Fruit fly (Drosophila melanogaster): ENCODE measurements around the gene PGRP-LB.

PGRP-LB gene

dm6 chr3R:11435537-11436234 lies 24.7 kb downstream of the PGRP-LB start, which contains the start of the genes Exd2 and CG5281 (continued):
- TF ChIP-seq wdn (GFP tag; IDR thresholded peaks at IDR 0.05) (no peak), org-1 (GFP tag; optimal IDR thresholded peaks at IDR 0.05) (no peak), sqz (GFP tag; optimal IDR thresholded peaks at IDR 0.05) (no peak), CG6683 (GFP tag; optimal IDR thresholded peaks at IDR 0.05) (no peak), CG43689 (GFP tag; IDR thresholded peaks at IDR 0.05) (no peak), CG17912 (GFP tag; optimal IDR thresholded peaks at IDR 0.05) (peak; percentile 61), kah (GFP tag; optimal IDR thresholded peaks at IDR 0.05) (no peak), zfh1 (GFP tag; IDR thresholded peaks at IDR 0.05) (peak; percentile 46; the same call in 1 of the 3 replicates), jumu (GFP tag; optimal IDR thresholded peaks at IDR 0.05) (peak; percentile 17), croc (GFP tag; conservative IDR thresholded peaks at IDR 0.05) (no peak), E2f2 (GFP tag; IDR thresholded peaks at IDR 0.05) (peak; percentile 54), CG11504 (tag; optimal IDR thresholded peaks at IDR 0.05) (no peak), CG17186 (GFP tag; optimal IDR thresholded peaks at IDR 0.05) (no peak), run (tag; optimal IDR thresholded peaks at IDR 0.05) (no peak), NFAT (GFP tag; IDR thresholded peaks at IDR 0.05) (no peak), sob (GFP tag; IDR thresholded peaks at IDR 0.05) (peak; percentile 43; the same call in 1 of the 2 replicates), CG8359 (GFP tag; optimal IDR thresholded peaks at IDR 0.05; ENCODE audit: borderline replicate concordance) (no peak), nom (GFP tag; optimal IDR thresholded peaks at IDR 0.05) (no peak), Hmr (GFP tag; optimal IDR thresholded peaks at IDR 0.05) (peak; percentile 68), toy (GFP tag; IDR thresholded peaks at IDR 0.05) (no peak), CG15601 (tag; optimal IDR thresholded peaks at IDR 0.05) (peak; percentile 52), CG12104 (GFP tag; optimal IDR thresholded peaks at IDR 0.05) (no peak), sima (GFP tag; optimal IDR thresholded peaks at IDR 0.05) (no peak), Hand (GFP tag; optimal IDR thresholded peaks at IDR 0.05) (no peak), disco-r (GFP tag; optimal IDR thresholded peaks at IDR 0.05) (peak; percentile 15), CG10565 (GFP tag; optimal IDR thresholded peaks at IDR 0.05) (no peak), tgo (GFP tag; IDR thresholded peaks at IDR 0.05) (peak; percentile 14; the same call in 1 of the 3 replicates), CG31224 (GFP tag; IDR thresholded peaks at IDR 0.05) (no peak), CG3065 (GFP tag; optimal IDR thresholded peaks at IDR 0.05) (no peak), bab2 (GFP tag; optimal IDR thresholded peaks at IDR 0.05) (peak; percentile 40), da (GFP tag; optimal IDR thresholded peaks at IDR 0.05) (peak; percentile 29), CG12219 (GFP tag; optimal IDR thresholded peaks at IDR 0.05) (peak; percentile 30), unc-4 (GFP tag; IDR thresholded peaks at IDR 0.05; ENCODE audit: partially characterized antibody) (no peak), CG15514 (GFP tag; optimal IDR thresholded peaks at IDR 0.05) (peak; percentile 74), CG6765 (GFP tag; optimal IDR thresholded peaks at IDR 0.05) (peak; percentile 12), C15 (GFP tag; IDR thresholded peaks at IDR 0.05) (no peak), Dbx (GFP tag; IDR thresholded peaks at IDR 0.05) (no peak), HHEX (GFP tag; optimal IDR thresholded peaks at IDR 0.05) (peak; percentile 45), Meics (GFP tag; optimal IDR thresholded peaks at IDR 0.05) (peak; percentile 62), eve (GFP tag; optimal IDR thresholded peaks at IDR 0.05) (no peak), CG15011 (GFP tag; optimal IDR thresholded peaks at IDR 0.05) (no peak), Poxn (GFP tag; IDR thresholded peaks at IDR 0.05) (no peak), Kr (GFP tag; optimal IDR thresholded peaks at IDR 0.05) (no peak), zen2 (GFP tag; IDR thresholded peaks at IDR 0.05; ENCODE audit: partially characterized antibody) (no peak), CG7745 (tag; optimal IDR thresholded peaks at IDR 0.05) (no peak), Lim3 (GFP tag; IDR thresholded peaks at IDR 0.05) (no peak), CG10979 (tag; optimal IDR thresholded peaks at IDR 0.05) (peak; percentile 43), CG1602 (GFP tag; optimal IDR thresholded peaks at IDR 0.05) (peak; percentile 42), D19A (tag; optimal IDR thresholded peaks at IDR 0.05) (no peak), pros (GFP tag; optimal IDR thresholded peaks at IDR 0.05) (no peak)
